Fruit fly (Drosophila melanogaster) whole organism, prepupa: ENCODE measurements around the gene CG9676.

Experiments used
- Blimp-1 ChIP-seq: fragments of 200-800 bp; sonication (Bioruptor generic); optimal IDR thresholded peaks from 3 replicates; lab custom pipeline; 2017; ENCODE audit warnings: missing biosample characterization, missing genetic modification characterization, mild to moderate bottlenecking, moderate library complexity, missing genetic modification reagents
- CG11294 ChIP-seq: fragments of 200-800 bp; sonication (Bioruptor generic); IDR thresholded peaks from 2 replicates; pipeline ENCODE4 v1.3.6; 2022; ENCODE audit warnings: missing biosample characterization, missing genetic modification characterization
- CG15336 ChIP-seq: fragments of 200-800 bp; sonication (Bioruptor generic); IDR thresholded peaks from 2 replicates; pipeline ENCODE4 v1.3.6; 2022; ENCODE audit warnings: missing biosample characterization, missing genetic modification characterization
- CG1621 ChIP-seq: fragments of 200-800 bp; sonication (Bioruptor generic); optimal IDR thresholded peaks from 3 replicates; lab custom pipeline; 2018; ENCODE audit warnings: missing biosample characterization, mild to moderate bottlenecking, missing genetic modification characterization
- CG16779 ChIP-seq: fragments of 200-800 bp; sonication (Bioruptor generic); optimal IDR thresholded peaks from 3 replicates; lab custom pipeline; 2017; ENCODE audit warnings: missing biosample characterization, mild to moderate bottlenecking, missing genetic modification characterization
- CG3032 ChIP-seq: fragments of 200-800 bp; optimal IDR thresholded peaks from 2 replicates; lab custom pipeline; 2019; ENCODE audit warnings: missing biosample characterization, mild to moderate bottlenecking, missing genetic modification characterization, moderate library complexity
- CG32006 ChIP-seq: fragments of 200-800 bp; sonication (Bioruptor generic); optimal IDR thresholded peaks from 3 replicates; lab custom pipeline; 2017; ENCODE audit warnings: missing biosample characterization, mild to moderate bottlenecking, missing genetic modification characterization
- CG34406 ChIP-seq: fragments of 200-800 bp; sonication (Bioruptor generic); optimal IDR thresholded peaks from 3 replicates; lab custom pipeline; 2016; ENCODE audit warnings: missing biosample characterization, missing genetic modification characterization
- CG3919 ChIP-seq: fragments of 200-800 bp; sonication (Bioruptor generic); optimal IDR thresholded peaks from 3 replicates; lab custom pipeline; 2016; ENCODE audit warnings: missing biosample characterization, missing genetic modification characterization
- CG4318 ChIP-seq: fragments of 200-800 bp; sonication (Bioruptor generic); optimal IDR thresholded peaks from 3 replicates; lab custom pipeline; 2017; ENCODE audit warnings: missing biosample characterization, mild to moderate bottlenecking, missing genetic modification characterization
- CG6163 ChIP-seq: fragments of 200-800 bp; sonication (Bioruptor generic); IDR thresholded peaks from 3 replicates; pipeline ENCODE4 v1.3.6; 2022; ENCODE audit warnings: missing biosample characterization, missing genetic modification characterization
- CG6792 ChIP-seq: fragments of 200-800 bp; sonication (Bioruptor generic); optimal IDR thresholded peaks from 3 replicates; lab custom pipeline; 2016; ENCODE audit warnings: missing biosample characterization, missing genetic modification characterization
- CG6854 ChIP-seq: fragments of 200-800 bp; sonication (Bioruptor generic); optimal IDR thresholded peaks from 2 replicates; lab custom pipeline; 2017; ENCODE audit warnings: missing biosample characterization, mild to moderate bottlenecking, missing genetic modification characterization
- CG8119 ChIP-seq: fragments of 200-800 bp; sonication (Bioruptor generic); IDR thresholded peaks from 3 replicates; pipeline ENCODE4 v1.3.6; 2022; ENCODE audit warnings: missing biosample characterization, missing genetic modification characterization
- CG8319 ChIP-seq: fragments of 200-800 bp; sonication (Bioruptor generic); optimal IDR thresholded peaks from 3 replicates; lab custom pipeline; 2016; ENCODE audit warnings: missing biosample characterization, missing genetic modification characterization
- CG9139 ChIP-seq: fragments of 200-800 bp; sonication (Bioruptor generic); optimal IDR thresholded peaks from 3 replicates; lab custom pipeline; 2017; ENCODE audit warnings: missing biosample characterization, mild to moderate bottlenecking, missing genetic modification characterization
- Eip75B ChIP-seq: fragments of 200-800 bp; sonication (Bioruptor generic); optimal IDR thresholded peaks from 3 replicates; lab custom pipeline; 2016; ENCODE audit warnings: missing biosample characterization, missing genetic modification characterization
- Eip78C ChIP-seq: fragments of 200-800 bp; sonication (Bioruptor generic); peaks from one replicate; lab custom pipeline; 2016; ENCODE audit warnings: missing biosample characterization, missing genetic modification characterization
- Eip93F ChIP-seq: fragments of 200-800 bp; sonication (Bioruptor generic); optimal IDR thresholded peaks from 2 replicates; lab custom pipeline; 2016; ENCODE audit warnings: missing biosample characterization, mild to moderate bottlenecking, missing genetic modification characterization
- Ets21C ChIP-seq: fragments of 200-800 bp; sonication (Bioruptor generic); optimal IDR thresholded peaks from 3 replicates; lab custom pipeline; 2016; ENCODE audit warnings: missing biosample characterization, missing genetic modification characterization
- Gug ChIP-seq: fragments of 200-800 bp; sonication (Bioruptor generic); IDR thresholded peaks from 2 replicates; pipeline ENCODE4 v1.3.6; 2022; ENCODE audit warnings: missing biosample characterization, missing genetic modification characterization
- Hr38 ChIP-seq: sonication (Bioruptor generic); optimal IDR thresholded peaks from 2 replicates; lab custom pipeline; 2016; ENCODE audit warnings: missing biosample characterization, missing genetic modification characterization
- Hr39 ChIP-seq: fragments of 200-800 bp; sonication (Bioruptor generic); optimal IDR thresholded peaks from 2 replicates; lab custom pipeline; 2016; ENCODE audit warnings: missing biosample characterization, missing genetic modification characterization
- Lpt ChIP-seq: fragments of 200-800 bp; sonication (Bioruptor generic); optimal IDR thresholded peaks from 3 replicates; lab custom pipeline; 2016; ENCODE audit warnings: missing biosample characterization, missing genetic modification characterization
- Sox14 ChIP-seq: fragments of 200-800 bp; sonication (Bioruptor generic); optimal IDR thresholded peaks from 3 replicates; lab custom pipeline; 2016; ENCODE audit warnings: missing biosample characterization, missing genetic modification characterization
- achi ChIP-seq: fragments of 200-800 bp; sonication (Bioruptor generic); optimal IDR thresholded peaks from 3 replicates; lab custom pipeline; 2016; ENCODE audit warnings: missing biosample characterization, missing genetic modification characterization
- acj6 ChIP-seq: fragments of 200-800 bp; sonication (Bioruptor generic); optimal IDR thresholded peaks from 3 replicates; lab custom pipeline; 2016; ENCODE audit warnings: missing biosample characterization, missing genetic modification characterization
- cyc ChIP-seq: fragments of 200-800 bp; sonication (Bioruptor generic); optimal IDR thresholded peaks from 3 replicates; lab custom pipeline; 2016; ENCODE audit warnings: missing biosample characterization, missing genetic modification characterization
- dac ChIP-seq: fragments of 200-800 bp; sonication (Bioruptor generic); optimal IDR thresholded peaks from 2 replicates; lab custom pipeline; 2017; ENCODE audit warnings: missing biosample characterization, mild to moderate bottlenecking, missing genetic modification characterization
- dsx ChIP-seq: fragments of 200-800 bp; optimal IDR thresholded peaks from 3 replicates; lab custom pipeline; 2019; ENCODE audit warnings: missing biosample characterization, mild to moderate bottlenecking, missing genetic modification characterization, moderate library complexity; ENCODE audit not compliant: poor library complexity, severe bottlenecking
- eg ChIP-seq: fragments of 200-800 bp; sonication (Bioruptor generic); IDR thresholded peaks from 3 replicates; pipeline ENCODE4 v1.3.6; 2022; ENCODE audit warnings: missing biosample characterization, missing genetic modification characterization
- fd59A ChIP-seq: fragments of 200-800 bp; sonication (Bioruptor generic); optimal IDR thresholded peaks from 2 replicates; lab custom pipeline; 2017; ENCODE audit warnings: missing biosample characterization, mild to moderate bottlenecking, missing genetic modification characterization, missing genetic modification reagents
- fkh ChIP-seq: fragments of 200-800 bp; sonication (Bioruptor generic); optimal IDR thresholded peaks from 3 replicates; lab custom pipeline; 2017; ENCODE audit warnings: missing biosample characterization, mild to moderate bottlenecking, missing genetic modification characterization, moderate library complexity
- pdm3 ChIP-seq: fragments of 200-800 bp; sonication (Bioruptor generic); optimal IDR thresholded peaks from 3 replicates; lab custom pipeline; 2016; ENCODE audit warnings: missing biosample characterization, missing genetic modification characterization
- salr ChIP-seq, 2 experiments: fragments of 200-800 bp; sonication (Bioruptor generic); optimal IDR thresholded peaks; 3 replicates each; lab custom pipeline; 2016 to 2018; ENCODE audit warnings: missing biosample characterization in 2 of 2, missing genetic modification characterization in 2 of 2, mild to moderate bottlenecking in 1 of 2
- spab ChIP-seq: fragments of 200-800 bp; sonication (Bioruptor generic); optimal IDR thresholded peaks from 2 replicates; lab custom pipeline; 2017; ENCODE audit warnings: missing biosample characterization, mild to moderate bottlenecking, missing genetic modification characterization, missing genetic modification reagents
- ss ChIP-seq, 2 experiments: fragments of 200-800 bp; sonication (Bioruptor generic); optimal IDR thresholded peaks; 2 replicates in 1 of 2; 3 replicates in 1 of 2; lab custom pipeline; 2017 to 2018; ENCODE audit warnings: mild to moderate bottlenecking in 2 of 2, missing biosample characterization in 2 of 2, missing genetic modification characterization in 2 of 2, moderate library complexity in 1 of 2
- svp ChIP-seq: fragments of 200-800 bp; sonication (Bioruptor generic); peaks from one replicate; lab custom pipeline; 2016; ENCODE audit warnings: missing biosample characterization, missing genetic modification characterization
- vri ChIP-seq: fragments of 200-800 bp; sonication (Bioruptor generic); optimal IDR thresholded peaks from 3 replicates; lab custom pipeline; 2016; ENCODE audit warnings: missing biosample characterization, mild to moderate bottlenecking, missing genetic modification characterization

CG9676 gene

DNA sequence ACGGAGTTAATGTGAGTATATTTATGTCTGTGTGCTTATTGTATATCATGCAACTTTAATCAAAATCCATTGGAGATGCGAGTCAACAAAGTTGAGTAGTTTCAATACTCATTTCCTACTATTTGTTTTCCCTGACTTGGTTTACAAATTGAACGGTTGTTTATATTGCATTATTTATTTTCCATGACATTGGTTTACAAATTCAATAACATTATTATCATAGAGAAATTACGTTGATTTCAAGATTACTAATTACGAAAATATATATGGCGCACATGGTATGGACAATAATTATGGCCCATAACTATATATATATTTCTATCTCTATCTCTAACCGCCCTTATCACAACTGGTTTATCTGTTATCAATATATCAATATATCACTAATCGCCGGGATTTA lies 39.3 kb downstream of the CG9676 start:
- TF ChIP-seq Eip78C (GFP tag; lab: Kevin White, UChicago) (peak; percentile 13), fkh (GFP tag; lab: Kevin White, UChicago) (peak; percentile 17), CG6163 (no peak)

DNA sequence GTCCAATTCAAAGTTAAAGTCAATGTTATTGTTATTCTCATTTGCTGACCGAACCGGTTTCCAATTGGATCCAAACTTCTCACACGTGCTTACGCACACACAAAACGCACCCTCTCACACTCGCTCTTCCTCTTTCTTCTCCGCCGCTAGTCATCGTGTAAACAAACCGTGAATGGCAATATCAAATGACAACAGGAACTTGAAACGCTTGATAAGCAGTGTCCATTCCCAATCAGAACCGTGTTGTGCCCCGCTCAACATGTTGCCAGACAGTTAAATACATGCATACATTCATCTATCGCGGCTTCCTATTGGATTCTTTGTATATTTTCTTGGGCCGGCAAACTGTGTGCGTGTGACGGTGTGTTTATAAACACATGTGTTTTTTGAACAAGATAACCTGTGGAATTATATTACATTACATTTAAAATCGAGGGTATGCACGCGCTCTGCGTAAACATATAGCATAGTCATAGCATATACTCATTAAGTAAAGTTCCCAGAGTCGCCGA lies 44.2 kb downstream of the CG9676 start:
- TF ChIP-seq CG34406 (GFP tag; lab: Kevin White, UChicago) (no peak), Blimp-1 (GFP tag; lab: Kevin White, UChicago) (no peak), acj6 (GFP tag; lab: Kevin White, UChicago) (no peak), spab (GFP tag; lab: Kevin White, UChicago) (no peak), CG3032 (tag; lab: Kevin White, UChicago) (no peak), cyc (no peak), salr (GFP tag; optimal IDR thresholded peaks at IDR 0.05; lab: Kevin White, UChicago) (no peak), CG6854 (peak; percentile 6), Ets21C (GFP tag; lab: Kevin White, UChicago) (no peak), dsx (peak; percentile 20), CG16779 (tag; lab: Kevin White, UChicago) (peak; percentile 47), Eip78C (GFP tag; lab: Kevin White, UChicago) (peak; percentile 62), svp (GFP tag; lab: Kevin White, UChicago) (peak; percentile 76), Lpt (GFP tag; lab: Kevin White, UChicago) (no peak), Hr38 (GFP tag; lab: Kevin White, UChicago) (no peak), CG6792 (GFP tag; lab: Kevin White, UChicago) (no peak), CG4318 (no peak), CG8119 (GFP tag; lab: Robert Waterston, UW) (no peak), CG15336 (GFP tag; lab: Robert Waterston, UW) (peak; percentile 28; the same call in 1 of the 2 replicates), fkh (GFP tag; lab: Kevin White, UChicago) (peak; percentile 96), Gug (GFP tag; lab: Robert Waterston, UW) (no peak), CG6163 (no peak), CG11294 (GFP tag; lab: Robert Waterston, UW) (no peak), CG32006 (GFP tag; lab: Kevin White, UChicago) (no peak), CG9139 (GFP tag; lab: Kevin White, UChicago) (no peak), Hr39 (GFP tag; lab: Kevin White, UChicago) (no peak), Eip75B (GFP tag; lab: Kevin White, UChicago) (no peak), CG3919 (GFP tag; lab: Kevin White, UChicago) (no peak), CG8319 (GFP tag; lab: Kevin White, UChicago) (no peak)

DNA sequence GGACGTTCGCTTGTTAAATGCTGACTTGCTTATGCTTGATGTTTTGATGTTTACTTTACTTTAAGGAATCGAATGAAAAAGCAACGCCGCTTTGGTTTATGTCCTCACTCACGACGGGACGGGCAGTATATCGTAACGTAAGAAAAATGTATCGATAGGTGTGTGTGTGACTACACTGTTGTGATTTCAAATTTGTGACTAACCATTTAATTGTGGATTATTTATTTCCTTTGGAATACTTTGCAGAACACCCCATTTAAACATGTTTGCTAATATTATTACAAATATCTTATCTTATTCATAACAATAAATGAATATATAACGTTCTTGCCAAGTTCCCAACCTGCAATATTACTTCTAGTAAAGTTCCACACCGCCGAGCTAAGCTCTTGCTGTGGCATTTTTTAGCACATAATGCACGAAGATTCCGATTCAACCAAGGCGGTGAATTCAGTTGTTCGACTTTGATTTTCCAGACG lies 45.0 kb downstream of the CG9676 start, which contains the start of the genes Nemp and r:
Gene Nemp, minus strand, starts transcription at position 85 of the 479 bp plus-strand sequence.
Gene r, plus strand, starts transcription at position 429 of the 479 bp plus-strand sequence.
- TF ChIP-seq pdm3 (GFP tag; lab: Kevin White, UChicago): no peak
- TF ChIP-seq Sox14 (GFP tag; lab: Kevin White, UChicago): peak; percentile 7
- TF ChIP-seq fkh (GFP tag; lab: Kevin White, UChicago): peak; percentile 86

DNA sequence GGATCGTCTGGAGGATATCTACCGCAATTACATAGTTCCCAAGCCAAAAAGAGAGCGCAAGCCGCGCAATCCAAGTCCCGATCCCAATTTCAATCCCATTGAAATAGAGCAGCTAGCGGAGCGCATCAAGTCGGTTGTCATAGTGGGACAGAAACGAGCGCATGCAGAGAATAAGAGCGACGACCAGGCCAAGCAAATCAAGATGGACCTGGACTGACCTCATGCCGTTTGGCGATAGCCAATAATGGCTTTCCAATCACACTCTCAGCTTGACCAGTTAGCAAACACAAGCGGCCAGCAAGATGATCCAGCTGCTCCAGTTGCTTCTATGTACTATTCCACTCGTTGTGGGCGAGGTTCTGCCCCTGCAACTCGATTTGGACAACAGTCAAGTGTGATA lies 48.3 kb downstream of the CG9676 start:
- TF ChIP-seq Eip78C (GFP tag; lab: Kevin White, UChicago) (peak; percentile 16), salr (GFP tag; optimal IDR thresholded peaks at IDR 0.05; lab: Kevin White, UChicago) (no peak), eg (GFP tag; lab: Robert Waterston, UW) (no peak), svp (GFP tag; lab: Kevin White, UChicago) (peak; percentile 98)

DNA sequence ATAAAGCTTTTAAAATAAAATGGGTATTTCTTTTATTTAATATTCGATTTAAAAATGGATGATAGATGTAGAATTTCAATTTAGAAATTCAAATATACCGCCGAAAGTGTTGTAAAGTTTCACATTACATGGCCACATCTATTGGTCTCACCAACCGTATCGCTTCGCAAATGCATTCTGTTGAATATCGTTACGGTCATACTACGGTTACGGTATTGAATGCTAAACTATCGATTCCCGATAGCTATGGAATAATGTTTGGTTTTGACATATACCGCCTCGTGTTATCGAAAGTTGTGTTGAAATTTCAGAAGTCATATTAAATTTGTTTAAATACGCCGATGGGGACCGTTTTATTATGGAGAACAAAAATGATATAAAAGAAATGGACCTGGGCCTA lies 48.9 kb downstream of the CG9676 start, which contains the start of the genes CG32573 and CG42512:
Gene CG32573, plus strand, starts transcription at position 279 of the 400 bp plus-strand sequence.
Gene CG42512, plus strand, starts transcription at position 279 of the 400 bp plus-strand sequence.
- no peak for TF ChIP-seq dac (GFP tag; lab: Kevin White, UChicago)
- TF ChIP-seq ss (GFP tag; optimal IDR thresholded peaks at IDR 0.05; lab: Kevin White, UChicago): no peak
- no peak for TF ChIP-seq Lpt (GFP tag; lab: Kevin White, UChicago)
- no peak for TF ChIP-seq CG4318
- no peak for TF ChIP-seq cyc
- TF ChIP-seq Sox14 (GFP tag; lab: Kevin White, UChicago): no peak
- no peak for TF ChIP-seq Eip78C (GFP tag; lab: Kevin White, UChicago)
- TF ChIP-seq achi (GFP tag; lab: Kevin White, UChicago): peak; percentile 60
- no peak for TF ChIP-seq salr (GFP tag; optimal IDR thresholded peaks at IDR 0.05; lab: Kevin White, UChicago)
- TF ChIP-seq CG1621 (tag; lab: Kevin White, UChicago): peak; percentile 95
- no peak for TF ChIP-seq CG34406 (GFP tag; lab: Kevin White, UChicago)
- no peak for TF ChIP-seq vri (GFP tag; lab: Kevin White, UChicago)
- no peak for TF ChIP-seq Eip93F (GFP tag; lab: Kevin White, UChicago)
- TF ChIP-seq CG3919 (GFP tag; lab: Kevin White, UChicago): peak; percentile 0
- no peak for TF ChIP-seq fd59A (GFP tag; lab: Kevin White, UChicago)
- TF ChIP-seq, all 60 proteins: peak for 3
